Worm (Caenorhabditis elegans) whole organism, L1 larva: ENCODE data around the gene utp-20.

Source experiments
- Y116A8C.19 ChIP-seq: sonication (generic microtip); optimal IDR thresholded peaks from 2 replicates; lab custom pipeline; 2016; ENCODE audit warnings: missing compliant biosample characterization, missing genetic modification characterization, borderline replicate concordance
- alr-1 ChIP-seq: fragments of 200-800 bp; sonication (Bioruptor generic); optimal IDR thresholded peaks from 2 replicates; lab custom pipeline; 2018; ENCODE audit warnings: borderline replicate concordance, mild to moderate bottlenecking, missing genetic modification characterization, missing compliant biosample characterization
- ama-1 ChIP-seq: fragments of 150-350 bp; optimal IDR thresholded peaks from 2 replicates; lab custom pipeline; 2014
- blmp-1 ChIP-seq: fragments of 150-350 bp; optimal IDR thresholded peaks from 2 replicates; lab custom pipeline; 2014; ENCODE audit warnings: missing biosample characterization, missing genetic modification characterization
- ces-1 ChIP-seq: fragments of 150-350 bp; optimal IDR thresholded peaks from 2 replicates; lab custom pipeline; 2014; ENCODE audit warnings: missing biosample characterization, missing genetic modification reagents, missing genetic modification characterization
- dpl-1 ChIP-seq, 3 experiments: fragments of 150-350 bp in 2 of 3; sonication (generic microtip) in 1 of 3; optimal IDR thresholded peaks; 2 replicates each; lab custom pipeline; 2014 to 2017; ENCODE audit warnings: missing biosample characterization in 3 of 3, missing genetic modification characterization in 3 of 3, missing genetic modification reagents in 3 of 3
- efl-1 ChIP-seq, 4 experiments: fragments of 150-350 bp; optimal IDR thresholded peaks in 3 of 4; peaks in 1 of 4; 1 replicate in 1 of 4; 2 replicates in 3 of 4; lab custom pipeline; 2014; ENCODE audit warnings: missing biosample characterization in 2 of 4, missing genetic modification characterization in 2 of 4, missing genetic modification reagents in 2 of 4
- efl-3 ChIP-seq: fragments of 200-800 bp; sonication (Bioruptor generic); optimal IDR thresholded peaks from 2 replicates; lab custom pipeline; 2018; ENCODE audit warnings: mild to moderate bottlenecking, missing genetic modification characterization, missing compliant biosample characterization
- egl-13 ChIP-seq: sonication (generic microtip); optimal IDR thresholded peaks from 2 replicates; lab custom pipeline; 2016; ENCODE audit warnings: missing genotype, missing genetic modification reagents, missing genetic modification characterization, missing compliant biosample characterization
- elt-2 ChIP-seq: sonication (generic microtip); optimal IDR thresholded peaks from 2 replicates; lab custom pipeline; 2016; ENCODE audit warnings: missing genetic modification characterization, mild to moderate bottlenecking, inconsistent platforms, missing compliant biosample characterization, missing genetic modification reagents
- elt-3 ChIP-seq, 6 experiments: fragments of 150-350 bp in 1 of 6; sonication (generic microtip); optimal IDR thresholded peaks; 2 replicates each; lab custom pipeline; 2017 to 2018; ENCODE audit warnings: missing biosample characterization in 6 of 6, missing genetic modification characterization in 6 of 6, inconsistent platforms in 1 of 6
- fkh-4 ChIP-seq: sonication (generic microtip); optimal IDR thresholded peaks from 2 replicates; lab custom pipeline; 2016; ENCODE audit warnings: missing compliant biosample characterization, missing genetic modification characterization, borderline replicate concordance
- fos-1 ChIP-seq: fragments of 150-350 bp; optimal IDR thresholded peaks from 2 replicates; lab custom pipeline; 2014; ENCODE audit warnings: missing biosample characterization, missing genetic modification characterization
- jun-1 ChIP-seq: fragments of 150-350 bp; optimal IDR thresholded peaks from 2 replicates; lab custom pipeline; 2014; ENCODE audit warnings: missing biosample characterization, missing genetic modification reagents, missing genetic modification characterization
- lin-14 ChIP-seq: fragments of 200-800 bp; sonication (Bioruptor generic); optimal IDR thresholded peaks from 2 replicates; lab custom pipeline; 2018; ENCODE audit warnings: mild to moderate bottlenecking, missing genetic modification characterization, moderate library complexity, missing compliant biosample characterization
- lin-35 ChIP-seq, 2 experiments: fragments of 150-350 bp; optimal IDR thresholded peaks; 2 replicates each; lab custom pipeline; 2014; ENCODE audit warnings: missing biosample characterization in 2 of 2, missing genetic modification characterization in 2 of 2, missing genetic modification reagents in 2 of 2
- lin-39 ChIP-seq: fragments of 150-350 bp; optimal IDR thresholded peaks from 2 replicates; lab custom pipeline; 2014; ENCODE audit warnings: missing biosample characterization, missing genetic modification reagents, missing genetic modification characterization
- mdl-1 ChIP-seq, 2 experiments: fragments of 150-350 bp; optimal IDR thresholded peaks; 2 replicates each; lab custom pipeline; 2014 to 2017; ENCODE audit warnings: missing biosample characterization in 2 of 2, missing genetic modification characterization in 2 of 2, inconsistent platforms in 1 of 2
- nhr-11 ChIP-seq: fragments of 150-350 bp; optimal IDR thresholded peaks from 2 replicates; lab custom pipeline; 2014; ENCODE audit warnings: missing biosample characterization, missing genetic modification characterization
- nhr-12 ChIP-seq: sonication (generic microtip); optimal IDR thresholded peaks from 2 replicates; lab custom pipeline; 2017; ENCODE audit warnings: missing biosample characterization, missing genetic modification characterization
- nhr-20 ChIP-seq: sonication (generic microtip); optimal IDR thresholded peaks from 2 replicates; lab custom pipeline; 2016; ENCODE audit warnings: mild to moderate bottlenecking, missing genetic modification characterization, missing compliant biosample characterization
- nhr-76 ChIP-seq: sonication (generic microtip); optimal IDR thresholded peaks from 2 replicates; lab custom pipeline; 2017; ENCODE audit warnings: missing biosample characterization, missing genetic modification characterization
- nhr-77 ChIP-seq: fragments of 150-350 bp; optimal IDR thresholded peaks from 2 replicates; lab custom pipeline; 2014; ENCODE audit warnings: missing biosample characterization, missing genetic modification characterization
- nhr-85 ChIP-seq: sonication (generic microtip); peaks from one replicate; lab custom pipeline; 2016; ENCODE audit warnings: missing genetic modification characterization, inconsistent platforms, missing compliant biosample characterization
- pqm-1 ChIP-seq: sonication (generic microtip); optimal IDR thresholded peaks from 3 replicates; lab custom pipeline; 2017; ENCODE audit warnings: missing biosample characterization, missing genetic modification characterization
- skn-1 ChIP-seq: fragments of 150-350 bp; optimal IDR thresholded peaks from 2 replicates; lab custom pipeline; 2014; ENCODE audit warnings: missing biosample characterization, missing genetic modification characterization
- snpc-4 ChIP-seq: fragments of 150-350 bp; optimal IDR thresholded peaks from 2 replicates; lab custom pipeline; 2014; ENCODE audit warnings: missing biosample characterization, missing genetic modification characterization
- sup-37 ChIP-seq: fragments of 200-800 bp; sonication (Bioruptor generic); optimal IDR thresholded peaks from 2 replicates; lab custom pipeline; 2018; ENCODE audit warnings: mild to moderate bottlenecking, missing genetic modification characterization, missing compliant biosample characterization
- swsn-7 ChIP-seq: sonication (generic microtip); optimal IDR thresholded peaks from 2 replicates; lab custom pipeline; 2016; ENCODE audit warnings: missing genetic modification characterization, missing compliant biosample characterization
- tlp-1 ChIP-seq: fragments of 150-350 bp; optimal IDR thresholded peaks from 2 replicates; lab custom pipeline; 2014; ENCODE audit warnings: missing biosample characterization, missing genetic modification characterization
- unc-30 ChIP-seq: sonication (generic microtip); optimal IDR thresholded peaks from 2 replicates; lab custom pipeline; 2017; ENCODE audit warnings: missing biosample characterization, missing genetic modification characterization
- unc-62 ChIP-seq: fragments of 150-350 bp; optimal IDR thresholded peaks from 2 replicates; lab custom pipeline; 2014; ENCODE audit warnings: missing biosample characterization, missing genetic modification reagents, missing genetic modification characterization
- unc-86 ChIP-seq: sonication (generic microtip); optimal IDR thresholded peaks from 2 replicates; lab custom pipeline; 2016; ENCODE audit warnings: missing genetic modification characterization, missing compliant biosample characterization
- vab-15 ChIP-seq: sonication (generic microtip); optimal IDR thresholded peaks from 2 replicates; lab custom pipeline; 2017; ENCODE audit warnings: missing genotype, mild to moderate bottlenecking, missing genetic modification characterization, missing compliant biosample characterization
- xbp-1 ChIP-seq: sonication (generic microtip); optimal IDR thresholded peaks from 2 replicates; lab custom pipeline; 2016; ENCODE audit warnings: missing genetic modification characterization, missing compliant biosample characterization
- zip-4 ChIP-seq: fragments of 200-800 bp; sonication (Bioruptor generic); optimal IDR thresholded peaks from 2 replicates; lab custom pipeline; 2018; ENCODE audit warnings: mild to moderate bottlenecking, missing genetic modification characterization, moderate library complexity, missing compliant biosample characterization
- ztf-4 ChIP-seq: fragments of 150-350 bp; optimal IDR thresholded peaks from 2 replicates; lab custom pipeline; 2014; ENCODE audit warnings: missing biosample characterization, missing genetic modification characterization

Gene utp-20

ce11 chrII:6521316-6521715 lies 14.9 kb upstream of the utp-20 start, which contains the start of gene toe-2:
TSS of gene toe-2 (minus strand) at chrII:6521385.
- TF ChIP-seq nhr-11 (tag; lab: Kevin White, UChicago) = no peak
- no peak for TF ChIP-seq alr-1 (tag; lab: Kevin White, UChicago)
- TF ChIP-seq unc-86 = no peak
- TF ChIP-seq ztf-4 (tag; lab: Kevin White, UChicago) = no peak
- TF ChIP-seq dpl-1 (GFP tag; optimal IDR thresholded peaks at IDR 0.05; lab: Kevin White, UChicago) = no peak
- TF ChIP-seq sup-37 (GFP tag; lab: Kevin White, UChicago) = no peak
- no peak for TF ChIP-seq snpc-4
- no peak for TF ChIP-seq zip-4 (GFP tag; lab: Kevin White, UChicago)
- no peak for TF ChIP-seq unc-62 (GFP tag; lab: Kevin White, UChicago)
- TF ChIP-seq skn-1 (tag; lab: Kevin White, UChicago) = no peak
- TF ChIP-seq unc-30 = no peak
- TF ChIP-seq ama-1 (lab: Kevin White, UChicago) = no peak
- TF ChIP-seq elt-3 (tag; optimal IDR thresholded peaks at IDR 0.05; lab: Kevin White, UChicago) = no peak
- TF ChIP-seq vab-15 = no peak
- TF ChIP-seq jun-1 (tag; lab: Kevin White, UChicago) = no peak
- TF ChIP-seq lin-14 (GFP tag; lab: Kevin White, UChicago) = no peak
- TF ChIP-seq xbp-1 (tag; lab: Kevin White, UChicago) = no peak
- no peak for TF ChIP-seq tlp-1 (tag; lab: Kevin White, UChicago)
- TF ChIP-seq egl-13 = no peak
- no peak for TF ChIP-seq efl-3 (GFP tag; lab: Kevin White, UChicago)

ce11 chrII:6522622-6523254 lies 13.4 kb upstream of the utp-20 start:
- TF ChIP-seq lin-39 (tag; lab: Kevin White, UChicago) (no peak), lin-14 (GFP tag; lab: Kevin White, UChicago) (peak; percentile 62), nhr-85 (tag; lab: Kevin White, UChicago) (peak; percentile 82), blmp-1 (tag; lab: Kevin White, UChicago) (peak; percentile 47), efl-1 (optimal IDR thresholded peaks at IDR 0.05; lab: Kevin White, UChicago) (no peak), efl-1 (GFP tag; optimal IDR thresholded peaks at IDR 0.05 in 1 of 2; lab: Kevin White, UChicago) (peak in 1 of 2 experiments; percentile 64), nhr-20 (tag; lab: Kevin White, UChicago) (peak; percentile 13), elt-3 (tag; optimal IDR thresholded peaks at IDR 0.05; lab: Kevin White, UChicago) (peak in 3 of 6 experiments; percentile 4 to 60 (median 11)), fkh-4 (tag; lab: Kevin White, UChicago) (no peak)

ce11 chrII:6523940-6524339 lies 12.2 kb upstream of the utp-20 start:
- TF ChIP-seq ces-1 (GFP tag; lab: Kevin White, UChicago) (no peak), nhr-12 (tag; lab: Kevin White, UChicago) (no peak), snpc-4 (no peak), lin-35 (GFP tag; optimal IDR thresholded peaks at IDR 0.05; lab: Kevin White, UChicago) (no peak), fos-1 (tag; lab: Kevin White, UChicago) (no peak), nhr-76 (no peak), Y116A8C.19 (tag; lab: Kevin White, UChicago) (no peak), mdl-1 (tag; optimal IDR thresholded peaks at IDR 0.05; lab: Kevin White, UChicago) (no peak), swsn-7 (tag; lab: Kevin White, UChicago) (no peak), ama-1 (lab: Kevin White, UChicago) (no peak), pqm-1 (tag; lab: Kevin White, UChicago) (no peak), nhr-77 (tag; lab: Kevin White, UChicago) (no peak), xbp-1 (tag; lab: Kevin White, UChicago) (no peak), elt-2 (tag; lab: Kevin White, UChicago) (no peak), blmp-1 (tag; lab: Kevin White, UChicago) (no peak), skn-1 (tag; lab: Kevin White, UChicago) (no peak)
